Fruit fly (Drosophila melanogaster) whole organism, prepupa: Measurements from ENCODE around the gene nkt.

Source experiments
- CG10631 ChIP-seq: fragments of 200-800 bp; sonication (Bioruptor generic); optimal IDR thresholded peaks from 2 replicates; lab custom pipeline; 2016; ENCODE audit warnings: missing biosample characterization, missing genetic modification characterization
- CG10669 ChIP-seq: fragments of 200-800 bp; sonication (Bioruptor generic); optimal IDR thresholded peaks from 3 replicates; lab custom pipeline; 2018; ENCODE audit warnings: missing biosample characterization, mild to moderate bottlenecking, missing genetic modification characterization, moderate library complexity
- CG11762 ChIP-seq: fragments of 200-800 bp; sonication (Bioruptor generic); optimal IDR thresholded peaks from 3 replicates; lab custom pipeline; 2016; ENCODE audit warnings: missing biosample characterization, missing genetic modification characterization; ENCODE audit not compliant: insufficient read depth
- CG15336 ChIP-seq: fragments of 200-800 bp; sonication (Bioruptor generic); IDR thresholded peaks from 2 replicates; pipeline ENCODE4 v1.3.6; 2022; ENCODE audit warnings: missing biosample characterization, missing genetic modification characterization
- CG1621 ChIP-seq: fragments of 200-800 bp; sonication (Bioruptor generic); optimal IDR thresholded peaks from 3 replicates; lab custom pipeline; 2018; ENCODE audit warnings: missing biosample characterization, mild to moderate bottlenecking, missing genetic modification characterization
- CG3032 ChIP-seq: fragments of 200-800 bp; optimal IDR thresholded peaks from 2 replicates; lab custom pipeline; 2019; ENCODE audit warnings: missing biosample characterization, mild to moderate bottlenecking, missing genetic modification characterization, moderate library complexity
- CG31627 ChIP-seq: fragments of 200-800 bp; sonication (Bioruptor generic); optimal IDR thresholded peaks from 3 replicates; lab custom pipeline; 2016; ENCODE audit warnings: missing biosample characterization, missing genetic modification characterization
- CG32006 ChIP-seq: fragments of 200-800 bp; sonication (Bioruptor generic); optimal IDR thresholded peaks from 3 replicates; lab custom pipeline; 2017; ENCODE audit warnings: missing biosample characterization, mild to moderate bottlenecking, missing genetic modification characterization
- CG3919 ChIP-seq: fragments of 200-800 bp; sonication (Bioruptor generic); optimal IDR thresholded peaks from 3 replicates; lab custom pipeline; 2016; ENCODE audit warnings: missing biosample characterization, missing genetic modification characterization
- CG4318 ChIP-seq: fragments of 200-800 bp; sonication (Bioruptor generic); optimal IDR thresholded peaks from 3 replicates; lab custom pipeline; 2017; ENCODE audit warnings: missing biosample characterization, mild to moderate bottlenecking, missing genetic modification characterization
- CG6163 ChIP-seq: fragments of 200-800 bp; sonication (Bioruptor generic); IDR thresholded peaks from 3 replicates; pipeline ENCODE4 v1.3.6; 2022; ENCODE audit warnings: missing biosample characterization, missing genetic modification characterization
- CG6276 ChIP-seq: fragments of 200-800 bp; sonication (Bioruptor generic); optimal IDR thresholded peaks from 2 replicates; lab custom pipeline; 2017; ENCODE audit warnings: missing biosample characterization, mild to moderate bottlenecking, missing genetic modification characterization
- CG6792 ChIP-seq: fragments of 200-800 bp; sonication (Bioruptor generic); optimal IDR thresholded peaks from 3 replicates; lab custom pipeline; 2016; ENCODE audit warnings: missing biosample characterization, missing genetic modification characterization
- CG6808 ChIP-seq: fragments of 200-800 bp; sonication (Bioruptor generic); optimal IDR thresholded peaks from 3 replicates; lab custom pipeline; 2017; ENCODE audit warnings: missing biosample characterization, missing genetic modification characterization, mild to moderate bottlenecking, moderate library complexity, missing genetic modification reagents
- CG6854 ChIP-seq: fragments of 200-800 bp; sonication (Bioruptor generic); optimal IDR thresholded peaks from 2 replicates; lab custom pipeline; 2017; ENCODE audit warnings: missing biosample characterization, mild to moderate bottlenecking, missing genetic modification characterization
- CG8319 ChIP-seq: fragments of 200-800 bp; sonication (Bioruptor generic); optimal IDR thresholded peaks from 3 replicates; lab custom pipeline; 2016; ENCODE audit warnings: missing biosample characterization, missing genetic modification characterization
- CG8632 ChIP-seq: fragments of 200-800 bp; sonication (Bioruptor generic); optimal IDR thresholded peaks from 3 replicates; lab custom pipeline; 2016; ENCODE audit warnings: missing biosample characterization, missing genetic modification characterization
- CG9139 ChIP-seq: fragments of 200-800 bp; sonication (Bioruptor generic); optimal IDR thresholded peaks from 3 replicates; lab custom pipeline; 2017; ENCODE audit warnings: missing biosample characterization, mild to moderate bottlenecking, missing genetic modification characterization
- Eip75B ChIP-seq: fragments of 200-800 bp; sonication (Bioruptor generic); optimal IDR thresholded peaks from 3 replicates; lab custom pipeline; 2016; ENCODE audit warnings: missing biosample characterization, missing genetic modification characterization
- Eip93F ChIP-seq: fragments of 200-800 bp; sonication (Bioruptor generic); optimal IDR thresholded peaks from 2 replicates; lab custom pipeline; 2016; ENCODE audit warnings: missing biosample characterization, mild to moderate bottlenecking, missing genetic modification characterization
- Ets96B ChIP-seq: fragments of 200-800 bp; optimal IDR thresholded peaks from 2 replicates; lab custom pipeline; 2019; ENCODE audit warnings: missing biosample characterization, mild to moderate bottlenecking, missing genetic modification characterization, moderate library complexity
- Gug ChIP-seq: fragments of 200-800 bp; sonication (Bioruptor generic); IDR thresholded peaks from 2 replicates; pipeline ENCODE4 v1.3.6; 2022; ENCODE audit warnings: missing biosample characterization, missing genetic modification characterization
- Hr39 ChIP-seq: fragments of 200-800 bp; sonication (Bioruptor generic); optimal IDR thresholded peaks from 2 replicates; lab custom pipeline; 2016; ENCODE audit warnings: missing biosample characterization, missing genetic modification characterization
- Hr4 ChIP-seq: fragments of 200-800 bp; sonication (Bioruptor generic); optimal IDR thresholded peaks from 3 replicates; lab custom pipeline; 2016; ENCODE audit warnings: missing biosample characterization, missing genetic modification characterization
- Lpt ChIP-seq: fragments of 200-800 bp; sonication (Bioruptor generic); optimal IDR thresholded peaks from 3 replicates; lab custom pipeline; 2016; ENCODE audit warnings: missing biosample characterization, missing genetic modification characterization
- Met ChIP-seq: fragments of 200-800 bp; sonication (Bioruptor generic); optimal IDR thresholded peaks from 3 replicates; lab custom pipeline; 2016; ENCODE audit warnings: missing biosample characterization, missing genetic modification characterization
- OdsH ChIP-seq: fragments of 200-800 bp; sonication (Bioruptor generic); optimal IDR thresholded peaks from 3 replicates; lab custom pipeline; 2016; ENCODE audit warnings: missing biosample characterization, missing genetic modification characterization
- Smox ChIP-seq: fragments of 200-800 bp; sonication (Bioruptor generic); optimal IDR thresholded peaks from 3 replicates; lab custom pipeline; 2016; ENCODE audit warnings: missing biosample characterization, missing genetic modification characterization
- Sox14 ChIP-seq: fragments of 200-800 bp; sonication (Bioruptor generic); optimal IDR thresholded peaks from 3 replicates; lab custom pipeline; 2016; ENCODE audit warnings: missing biosample characterization, missing genetic modification characterization
- Sox15 ChIP-seq: fragments of 200-800 bp; sonication (Bioruptor generic); optimal IDR thresholded peaks from 3 replicates; lab custom pipeline; 2016; ENCODE audit warnings: missing biosample characterization, missing genetic modification characterization
- achi ChIP-seq: fragments of 200-800 bp; sonication (Bioruptor generic); optimal IDR thresholded peaks from 3 replicates; lab custom pipeline; 2016; ENCODE audit warnings: missing biosample characterization, missing genetic modification characterization
- cyc ChIP-seq: fragments of 200-800 bp; sonication (Bioruptor generic); optimal IDR thresholded peaks from 3 replicates; lab custom pipeline; 2016; ENCODE audit warnings: missing biosample characterization, missing genetic modification characterization
- dac ChIP-seq: fragments of 200-800 bp; sonication (Bioruptor generic); optimal IDR thresholded peaks from 2 replicates; lab custom pipeline; 2017; ENCODE audit warnings: missing biosample characterization, mild to moderate bottlenecking, missing genetic modification characterization
- eg ChIP-seq: fragments of 200-800 bp; sonication (Bioruptor generic); IDR thresholded peaks from 3 replicates; pipeline ENCODE4 v1.3.6; 2022; ENCODE audit warnings: missing biosample characterization, missing genetic modification characterization
- esn ChIP-seq: fragments of 200-800 bp; sonication (Bioruptor generic); optimal IDR thresholded peaks from 2 replicates; lab custom pipeline; 2016; ENCODE audit warnings: missing biosample characterization, mild to moderate bottlenecking, missing genetic modification characterization, moderate library complexity
- fd59A ChIP-seq: fragments of 200-800 bp; sonication (Bioruptor generic); optimal IDR thresholded peaks from 2 replicates; lab custom pipeline; 2017; ENCODE audit warnings: missing biosample characterization, mild to moderate bottlenecking, missing genetic modification characterization, missing genetic modification reagents
- fd85E ChIP-seq: fragments of 200-800 bp; sonication (Bioruptor generic); optimal IDR thresholded peaks from 3 replicates; lab custom pipeline; 2016; ENCODE audit warnings: missing biosample characterization, missing genetic modification characterization
- fkh ChIP-seq: fragments of 200-800 bp; sonication (Bioruptor generic); optimal IDR thresholded peaks from 3 replicates; lab custom pipeline; 2017; ENCODE audit warnings: missing biosample characterization, mild to moderate bottlenecking, missing genetic modification characterization, moderate library complexity
- lz ChIP-seq: fragments of 200-800 bp; sonication (Bioruptor generic); optimal IDR thresholded peaks from 3 replicates; lab custom pipeline; 2016; ENCODE audit warnings: missing biosample characterization, missing genetic modification characterization
- pdm3 ChIP-seq: fragments of 200-800 bp; sonication (Bioruptor generic); optimal IDR thresholded peaks from 3 replicates; lab custom pipeline; 2016; ENCODE audit warnings: missing biosample characterization, missing genetic modification characterization
- salr ChIP-seq, 2 experiments: fragments of 200-800 bp; sonication (Bioruptor generic); optimal IDR thresholded peaks; 3 replicates each; lab custom pipeline; 2016 to 2018; ENCODE audit warnings: missing biosample characterization in 2 of 2, missing genetic modification characterization in 2 of 2, mild to moderate bottlenecking in 1 of 2
- ss ChIP-seq, 2 experiments: fragments of 200-800 bp; sonication (Bioruptor generic); optimal IDR thresholded peaks; 2 replicates in 1 of 2; 3 replicates in 1 of 2; lab custom pipeline; 2017 to 2018; ENCODE audit warnings: mild to moderate bottlenecking in 2 of 2, missing biosample characterization in 2 of 2, missing genetic modification characterization in 2 of 2, moderate library complexity in 1 of 2
- svp ChIP-seq: fragments of 200-800 bp; sonication (Bioruptor generic); peaks from one replicate; lab custom pipeline; 2016; ENCODE audit warnings: missing biosample characterization, missing genetic modification characterization
- topi ChIP-seq: fragments of 200-800 bp; sonication (Bioruptor generic); optimal IDR thresholded peaks from 3 replicates; lab custom pipeline; 2016; ENCODE audit warnings: missing biosample characterization, missing genetic modification characterization
- vri ChIP-seq: fragments of 200-800 bp; sonication (Bioruptor generic); optimal IDR thresholded peaks from 3 replicates; lab custom pipeline; 2016; ENCODE audit warnings: missing biosample characterization, mild to moderate bottlenecking, missing genetic modification characterization

Gene nkt

dm6 chr3L:11246046-11246887, 45.1 kb downstream of the nkt start (continued):
- TF ChIP-seq CG6792 (peak; percentile 81), cyc (GFP tag; lab: Kevin White, UChicago) (peak; percentile 57), dac (GFP tag; lab: Kevin White, UChicago) (peak; percentile 94), Sox15 (GFP tag; lab: Kevin White, UChicago) (no peak), svp (GFP tag; lab: Kevin White, UChicago) (peak; percentile 90), vri (GFP tag; lab: Kevin White, UChicago) (peak; percentile 95), CG10631 (GFP tag; lab: Kevin White, UChicago) (peak; percentile 59), Smox (GFP tag; lab: Kevin White, UChicago) (peak; percentile 78), CG6276 (peak; percentile 100), CG8319 (GFP tag; lab: Kevin White, UChicago) (peak; percentile 70), CG6163 (GFP tag; lab: Robert Waterston, UW) (peak; percentile 98)

- TF ChIP-seq CG3032 (tag; lab: Kevin White, UChicago) (peak; percentile 24), Met (GFP tag; lab: Kevin White, UChicago) (peak; percentile 14), salr (GFP tag; optimal IDR thresholded peaks at IDR 0.05; lab: Kevin White, UChicago) (peak in 1 of 2 experiments; percentile 38), CG31627 (GFP tag; lab: Kevin White, UChicago) (no peak), eg (peak; percentile 78; the same call in 2 of the 3 replicates), Gug (GFP tag; lab: Robert Waterston, UW) (0 out of 2 replicates have a peak, but pooled peaks have one; percentile 19), Eip75B (GFP tag; lab: Kevin White, UChicago) (peak; percentile 47), esn (peak; percentile 20), Ets96B (tag; lab: Kevin White, UChicago) (peak; percentile 36), dac (GFP tag; lab: Kevin White, UChicago) (peak; percentile 49), Hr4 (no peak), fd85E (no peak), CG3919 (GFP tag; lab: Kevin White, UChicago) (peak; percentile 54), CG6854 (GFP tag; lab: Kevin White, UChicago) (peak; percentile 84), lz (GFP tag; lab: Kevin White, UChicago) (no peak), CG4318 (GFP tag; lab: Kevin White, UChicago) (no peak), Lpt (GFP tag; lab: Kevin White, UChicago) (peak; percentile 67), fd59A (GFP tag; lab: Kevin White, UChicago) (no peak), Eip93F (no peak), CG32006 (GFP tag; lab: Kevin White, UChicago) (no peak), pdm3 (GFP tag; lab: Kevin White, UChicago) (no peak), CG10631 (GFP tag; lab: Kevin White, UChicago) (no peak), CG11762 (GFP tag; lab: Kevin White, UChicago) (no peak), vri (GFP tag; lab: Kevin White, UChicago) (peak; percentile 65), CG6792 (peak; percentile 32), Sox14 (GFP tag; lab: Kevin White, UChicago) (peak; percentile 41), CG10669 (GFP tag; lab: Kevin White, UChicago) (peak; percentile 13), svp (GFP tag; lab: Kevin White, UChicago) (peak; percentile 76), achi (GFP tag; lab: Kevin White, UChicago) (no peak), fkh (GFP tag; lab: Kevin White, UChicago) (peak; percentile 89), CG15336 (GFP tag; lab: Robert Waterston, UW) (0 out of 2 replicates have a peak, but pooled peaks have one; percentile 26), ss (GFP tag; optimal IDR thresholded peaks at IDR 0.05; lab: Kevin White, UChicago) (peak; percentile 73 to 84), CG8632 (no peak), CG9139 (GFP tag; lab: Kevin White, UChicago) (peak; percentile 55), Hr39 (GFP tag; lab: Kevin White, UChicago) (no peak), CG1621 (tag; lab: Kevin White, UChicago) (peak; percentile 27), topi (GFP tag; lab: Kevin White, UChicago) (peak; percentile 25), CG6808 (GFP tag; lab: Kevin White, UChicago) (peak; percentile 55), OdsH (GFP tag; lab: Kevin White, UChicago) (no peak)
Measured at dm6 chr3L:11247370-11248255, 46.5 kb downstream of the nkt start.
